Comparison of ENCODE assay signal across 5 fruit fly cellular contexts in the genomic region with DNA sequence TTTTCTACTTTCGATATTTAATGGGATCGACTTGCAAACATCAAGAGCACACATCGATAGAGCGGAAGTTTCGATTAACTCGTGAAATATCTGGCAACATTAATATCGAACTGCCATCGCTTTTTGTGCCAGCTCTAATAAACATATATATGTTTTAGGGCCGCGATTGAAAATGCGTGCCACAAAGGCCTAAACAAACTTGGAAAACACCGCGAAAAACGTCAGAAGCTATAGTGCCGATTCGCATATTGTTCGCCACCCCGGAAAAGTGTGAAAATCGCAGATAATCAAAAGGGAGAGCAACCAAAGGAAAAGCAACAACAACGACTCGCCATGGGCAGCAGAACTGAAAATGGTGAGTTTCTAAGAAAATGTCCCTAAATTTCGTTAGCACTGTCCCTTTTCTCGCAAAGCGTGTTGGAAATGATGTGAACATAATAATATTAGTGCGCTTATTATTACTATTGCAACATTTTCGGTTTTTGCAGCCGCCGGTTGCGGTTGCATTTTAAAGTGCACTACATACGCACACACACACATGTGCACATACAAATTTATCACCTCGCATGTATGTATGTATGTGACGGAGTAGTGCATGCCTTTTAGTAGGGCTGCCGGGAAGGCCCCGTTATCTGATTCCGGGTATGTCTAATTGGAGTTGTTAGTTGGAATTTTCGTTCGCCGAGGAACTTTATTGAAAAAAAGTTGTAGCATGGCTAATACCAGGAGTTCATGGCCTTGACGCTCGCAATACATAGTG.
TF ChIP-seq lines count a peak whose summit lies in the region.

Gene enc (plus strand): TSS at position 114 of the 760 bp plus-strand sequence.

- TF ChIP-seq CTCF in whole organism, embryonic (GFP tag; optimal IDR thresholded peaks at IDR 0.05; lab: Kevin White, UChicago): peak; percentile 42

TF ChIP-seq in whole organism, adult, 20 proteins besides CTCF, POLR2A, EP300 and RAD21:
- peak; percentile 32 for TF ChIP-seq CG11617 (GFP tag; optimal IDR thresholded peaks at IDR 0.05; lab: Kevin White, UChicago)
- TF ChIP-seq CG7045 (GFP tag; optimal IDR thresholded peaks at IDR 0.05; lab: Kevin White, UChicago): no peak
- TF ChIP-seq kay (GFP tag; lab: Kevin White, UChicago; ENCODE audit: borderline replicate concordance): no peak
- TF ChIP-seq Clk (GFP tag; optimal IDR thresholded peaks at IDR 0.05; lab: Kevin White, UChicago): no peak
- TF ChIP-seq CG33017 (tag; optimal IDR thresholded peaks at IDR 0.05; lab: Kevin White, UChicago): no peak
- peak; percentile 19 for TF ChIP-seq Mnt (GFP tag; optimal IDR thresholded peaks at IDR 0.05; lab: Kevin White, UChicago)
- peak; percentile 1 for TF ChIP-seq CG1620 (GFP tag; optimal IDR thresholded peaks at IDR 0.05; lab: Kevin White, UChicago)
- peak; percentile 32 for TF ChIP-seq toe (GFP tag; optimal IDR thresholded peaks at IDR 0.05; lab: Kevin White, UChicago)

TF ChIP-seq in whole organism, embryonic, 481 proteins besides CTCF, POLR2A, EP300 and RAD21 (continues in another document):
- TF ChIP-seq CG6272 (GFP tag; IDR thresholded peaks at IDR 0.05; lab: Robert Waterston, UW): peak; percentile 57; the same call in 1 of the 2 replicates
- no peak for TF ChIP-seq CG8359 (GFP tag; optimal IDR thresholded peaks at IDR 0.05; lab: Kevin White, UChicago; ENCODE audit: borderline replicate concordance)
- TF ChIP-seq BEAF-32 (GFP tag; optimal IDR thresholded peaks at IDR 0.05; lab: Kevin White, UChicago): peak; percentile 94
- peak; percentile 23 for TF ChIP-seq mam (GFP tag; optimal IDR thresholded peaks at IDR 0.05; lab: Kevin White, UChicago)
- peak; percentile 61 for TF ChIP-seq sens (GFP tag; lab: Kevin White, UChicago)
- TF ChIP-seq lmd (GFP tag; IDR thresholded peaks at IDR 0.05; lab: Robert Waterston, UW): no peak
- TF ChIP-seq CG4707 (GFP tag; optimal IDR thresholded peaks at IDR 0.05; lab: Kevin White, UChicago): no peak
- no peak for TF ChIP-seq CG6683 (GFP tag; optimal IDR thresholded peaks at IDR 0.05; lab: Kevin White, UChicago)
- no peak for TF ChIP-seq ken (GFP tag; IDR thresholded peaks at IDR 0.05; lab: Robert Waterston, UW)
- no peak for TF ChIP-seq MTF-1 (GFP tag; optimal IDR thresholded peaks at IDR 0.05; lab: Kevin White, UChicago; ENCODE audit: borderline replicate concordance)
- TF ChIP-seq CG13287 (GFP tag; IDR thresholded peaks at IDR 0.05; lab: Robert Waterston, UW; ENCODE audit: partially characterized antibody): peak; percentile 96
- peak in 1 of 2 experiments; percentile 16 for TF ChIP-seq chif (GFP tag; optimal IDR thresholded peaks at IDR 0.05; lab: Kevin White, UChicago)
- no peak for TF ChIP-seq HmgD (GFP tag; optimal IDR thresholded peaks at IDR 0.05; lab: Kevin White, UChicago)
- no peak for TF ChIP-seq HLH54F (GFP tag; optimal IDR thresholded peaks at IDR 0.05; lab: Kevin White, UChicago)
- no peak for TF ChIP-seq slbo (GFP tag; IDR thresholded peaks at IDR 0.05; lab: Robert Waterston, UW)
- TF ChIP-seq ara (GFP tag; IDR thresholded peaks at IDR 0.05; lab: Robert Waterston, UW): no peak
- TF ChIP-seq cad (GFP tag; optimal IDR thresholded peaks at IDR 0.05; lab: Kevin White, UChicago): no peak
- no peak for TF ChIP-seq Vsx1 (GFP tag; optimal IDR thresholded peaks at IDR 0.05; lab: Kevin White, UChicago)

TF ChIP-seq in whole organism, prepupa, 60 proteins besides CTCF, POLR2A, EP300 and RAD21 (continues in another document):
- TF ChIP-seq svp (GFP tag; lab: Kevin White, UChicago) (peak; percentile 60), CG8319 (GFP tag; optimal IDR thresholded peaks at IDR 0.05; lab: Kevin White, UChicago) (no peak), CG6792 (GFP tag; optimal IDR thresholded peaks at IDR 0.05; lab: Kevin White, UChicago) (no peak), esn (GFP tag; optimal IDR thresholded peaks at IDR 0.05; lab: Kevin White, UChicago) (peak; percentile 14), Hr39 (GFP tag; optimal IDR thresholded peaks at IDR 0.05; lab: Kevin White, UChicago) (no peak), ss (GFP tag; optimal IDR thresholded peaks at IDR 0.05; lab: Kevin White, UChicago) (no peak), acj6 (GFP tag; optimal IDR thresholded peaks at IDR 0.05; lab: Kevin White, UChicago) (no peak), Eip75B (GFP tag; optimal IDR thresholded peaks at IDR 0.05; lab: Kevin White, UChicago) (no peak), Gug (GFP tag; IDR thresholded peaks at IDR 0.05; lab: Robert Waterston, UW) (no peak), CG1621 (tag; optimal IDR thresholded peaks at IDR 0.05; lab: Kevin White, UChicago) (no peak), CG7368 (GFP tag; optimal IDR thresholded peaks at IDR 0.05; lab: Kevin White, UChicago) (no peak), Sox15 (GFP tag; optimal IDR thresholded peaks at IDR 0.05; lab: Kevin White, UChicago) (no peak), CG31627 (GFP tag; optimal IDR thresholded peaks at IDR 0.05; lab: Kevin White, UChicago) (no peak), CG3032 (tag; optimal IDR thresholded peaks at IDR 0.05; lab: Kevin White, UChicago) (peak; percentile 3), Eip78C (GFP tag; lab: Kevin White, UChicago) (peak; percentile 75), CG8119 (GFP tag; IDR thresholded peaks at IDR 0.05; lab: Robert Waterston, UW) (no peak), CG15336 (GFP tag; IDR thresholded peaks at IDR 0.05; lab: Robert Waterston, UW) (no peak), Ets21C (GFP tag; optimal IDR thresholded peaks at IDR 0.05; lab: Kevin White, UChicago) (no peak), CG6854 (GFP tag; optimal IDR thresholded peaks at IDR 0.05; lab: Kevin White, UChicago) (no peak), Ets96B (tag; optimal IDR thresholded peaks at IDR 0.05; lab: Kevin White, UChicago) (no peak), dac (GFP tag; optimal IDR thresholded peaks at IDR 0.05; lab: Kevin White, UChicago) (no peak)

TF ChIP-seq in whole organism, pupa, 21 proteins besides CTCF, POLR2A, EP300 and RAD21:
- TF ChIP-seq D1 (tag; optimal IDR thresholded peaks at IDR 0.05; lab: Kevin White, UChicago): peak; percentile 31
- TF ChIP-seq fd96Ca (GFP tag; IDR thresholded peaks at IDR 0.05; lab: Robert Waterston, UW): no peak

TF ChIP-seq in whole organism, wandering third instar larva, 38 proteins besides CTCF, POLR2A, EP300 and RAD21:
- TF ChIP-seq HLH106 (tag; optimal IDR thresholded peaks at IDR 0.05; lab: Kevin White, UChicago): no peak
- TF ChIP-seq Hr83 (GFP tag; optimal IDR thresholded peaks at IDR 0.05; lab: Kevin White, UChicago; ENCODE audit: poor library complexity, severe bottlenecking): peak; percentile 45
- peak; percentile 56 for TF ChIP-seq woc (GFP tag; optimal IDR thresholded peaks at IDR 0.05; lab: Kevin White, UChicago)
- no peak for TF ChIP-seq fru (GFP tag; optimal IDR thresholded peaks at IDR 0.05; lab: Kevin White, UChicago)
- TF ChIP-seq CG9705 (GFP tag; optimal IDR thresholded peaks at IDR 0.05; lab: Kevin White, UChicago): no peak
- no peak for TF ChIP-seq jim (GFP tag; optimal IDR thresholded peaks at IDR 0.05; lab: Kevin White, UChicago)
- no peak for TF ChIP-seq Mio (GFP tag; optimal IDR thresholded peaks at IDR 0.05; lab: Kevin White, UChicago)
- TF ChIP-seq N (GFP tag; optimal IDR thresholded peaks at IDR 0.05; lab: Kevin White, UChicago): no peak
- TF ChIP-seq usp (GFP tag; optimal IDR thresholded peaks at IDR 0.05; lab: Kevin White, UChicago): no peak
- TF ChIP-seq pan (optimal IDR thresholded peaks at IDR 0.05; lab: Kevin White, UChicago): no peak
- TF ChIP-seq psq (GFP tag; optimal IDR thresholded peaks at IDR 0.05; lab: Kevin White, UChicago): peak; percentile 15
- TF ChIP-seq OdsH (GFP tag; optimal IDR thresholded peaks at IDR 0.05; lab: Kevin White, UChicago): no peak
- TF ChIP-seq brk (GFP tag; optimal IDR thresholded peaks at IDR 0.05; lab: Kevin White, UChicago): peak; percentile 36
- no peak for TF ChIP-seq Vsx2 (GFP tag; optimal IDR thresholded peaks at IDR 0.05; lab: Kevin White, UChicago; ENCODE audit: partially characterized antibody)
- no peak for TF ChIP-seq Sp1 (GFP tag; optimal IDR thresholded peaks at IDR 0.05; lab: Kevin White, UChicago)
- TF ChIP-seq sage (GFP tag; optimal IDR thresholded peaks at IDR 0.05; lab: Kevin White, UChicago): peak; percentile 46
- peak; percentile 84 for TF ChIP-seq tai (GFP tag; optimal IDR thresholded peaks at IDR 0.05; lab: Kevin White, UChicago)
- no peak for TF ChIP-seq CG32264 (GFP tag; optimal IDR thresholded peaks at IDR 0.05; lab: Kevin White, UChicago)
- no peak for TF ChIP-seq Abd-B (GFP tag; optimal IDR thresholded peaks at IDR 0.05; lab: Kevin White, UChicago)
- peak; percentile 23 for TF ChIP-seq Jra (GFP tag; optimal IDR thresholded peaks at IDR 0.05; lab: Kevin White, UChicago)
- no peak for TF ChIP-seq GATAd (GFP tag; optimal IDR thresholded peaks at IDR 0.05; lab: Kevin White, UChicago)
- TF ChIP-seq br (GFP tag; optimal IDR thresholded peaks at IDR 0.05; lab: Kevin White, UChicago): no peak
- TF ChIP-seq Hr78 (GFP tag; optimal IDR thresholded peaks at IDR 0.05; lab: Kevin White, UChicago): no peak
- no peak for TF ChIP-seq foxo (GFP tag; optimal IDR thresholded peaks at IDR 0.05; lab: Kevin White, UChicago)
- TF ChIP-seq Rel (GFP tag; optimal IDR thresholded peaks at IDR 0.05; lab: Kevin White, UChicago): no peak
- peak; percentile 88 for TF ChIP-seq Rel (tag; optimal IDR thresholded peaks at IDR 0.05; lab: Kevin White, UChicago)
